Worm (Caenorhabditis elegans) whole organism, early embryonic: ENCODE data around the gene pld-1.

Experiments used
- B0310.2 ChIP-seq: sonication (generic microtip); optimal IDR thresholded peaks from 2 replicates; lab custom pipeline; 2016; ENCODE audit warnings: mild to moderate bottlenecking, missing genetic modification characterization, missing compliant biosample characterization
- ama-1 ChIP-seq: fragments of 150-350 bp; optimal IDR thresholded peaks from 2 replicates; lab custom pipeline; 2014
- hmbx-1 ChIP-seq: sonication (generic microtip); optimal IDR thresholded peaks from 2 replicates; lab custom pipeline; 2016; ENCODE audit warnings: mild to moderate bottlenecking, missing genetic modification characterization, missing compliant biosample characterization
- hmg-4 ChIP-seq: fragments of 200-800 bp; sonication (Bioruptor generic); optimal IDR thresholded peaks from 2 replicates; lab custom pipeline; 2018; ENCODE audit warnings: mild to moderate bottlenecking, missing genetic modification characterization, missing compliant biosample characterization
- scrt-1 ChIP-seq: fragments of 200-800 bp; sonication (Bioruptor generic); IDR thresholded peaks from 2 replicates; pipeline ENCODE4 v1.3.6; 2022; ENCODE audit warnings: missing genetic modification characterization, missing compliant biosample characterization
- tbx-11 ChIP-seq: fragments of 200-800 bp; sonication (Bioruptor generic); IDR thresholded peaks from 2 replicates; pipeline ENCODE4 v1.3.6; 2022; ENCODE audit warnings: missing genetic modification characterization, missing compliant biosample characterization

DNA sequence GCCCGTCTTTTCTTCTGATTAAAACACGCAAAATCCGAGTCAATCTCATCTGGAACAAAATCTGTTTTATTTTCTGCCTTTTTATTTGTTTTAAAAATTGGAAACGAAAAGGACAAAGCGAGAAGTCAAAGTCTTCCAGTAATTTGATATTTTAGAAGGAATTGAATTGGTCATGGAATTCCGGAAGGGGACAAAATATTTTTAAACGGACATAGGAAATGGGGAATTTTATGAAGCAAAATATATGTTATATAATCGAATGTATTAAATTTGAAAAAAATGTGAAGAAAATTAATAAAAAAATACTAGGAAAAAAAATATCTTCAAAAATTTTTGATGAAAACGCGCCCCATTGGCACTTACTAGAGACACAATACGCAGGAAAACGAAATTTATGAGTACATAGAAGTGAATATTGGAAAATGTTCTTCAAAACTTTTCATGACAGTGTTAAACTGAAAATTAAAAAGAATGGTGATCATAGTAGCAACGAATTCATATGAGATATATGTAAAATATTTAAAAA, 50.8 kb downstream of the pld-1 start, which contains the start of gene F33G12.7:
- TF ChIP-seq tbx-11 (GFP tag; lab: Robert Waterston, UW) = no peak
- TF ChIP-seq B0310.2 (tag; lab: Kevin White, UChicago) = no peak
- no peak for TF ChIP-seq hmg-4
- TF ChIP-seq scrt-1 (GFP tag; lab: Robert Waterston, UW) = no peak
- no peak for TF ChIP-seq ama-1
- TF ChIP-seq hmbx-1 (tag; lab: Kevin White, UChicago) = no peak
